Worm (Caenorhabditis elegans) whole organism, L3 larva: ENCODE data around the gene col-93.

Experiments used
- R02D3.7 ChIP-seq: fragments of 150-350 bp; optimal IDR thresholded peaks from 2 replicates; lab custom pipeline; 2014; ENCODE audit warnings: missing biosample characterization, missing genetic modification characterization
- ZK546.5 ChIP-seq: sonication (generic microtip); optimal IDR thresholded peaks from 2 replicates; lab custom pipeline; 2017; ENCODE audit warnings: missing biosample characterization, missing genetic modification characterization
- aly-2 ChIP-seq: fragments of 150-350 bp; optimal IDR thresholded peaks from 2 replicates; lab custom pipeline; 2014; ENCODE audit warnings: missing biosample characterization, missing genetic modification characterization
- ama-1 ChIP-seq: fragments of 150-350 bp; optimal IDR thresholded peaks from 2 replicates; lab custom pipeline; 2018
- ceh-28 ChIP-seq: fragments of 150-350 bp; optimal IDR thresholded peaks from 2 replicates; lab custom pipeline; 2014; ENCODE audit warnings: missing biosample characterization, missing genetic modification reagents, missing genetic modification characterization
- ceh-82 ChIP-seq: fragments of 150-350 bp; optimal IDR thresholded peaks from 2 replicates; lab custom pipeline; 2014; ENCODE audit warnings: missing biosample characterization, missing genetic modification characterization
- ceh-9 ChIP-seq: sonication (generic microtip); optimal IDR thresholded peaks from 2 replicates; lab custom pipeline; 2018; ENCODE audit warnings: missing biosample characterization, missing genetic modification characterization
- egl-27 ChIP-seq: sonication (generic microtip); optimal IDR thresholded peaks from 4 replicates; lab custom pipeline; 2017; ENCODE audit warnings: missing biosample characterization, missing genetic modification reagents, missing genetic modification characterization
- elt-1 ChIP-seq: fragments of 150-350 bp; optimal IDR thresholded peaks from 2 replicates; lab custom pipeline; 2014; ENCODE audit warnings: missing biosample characterization, missing genetic modification characterization
- elt-3 ChIP-seq, 3 experiments: fragments of 150-350 bp in 1 of 3; sonication (generic microtip) in 2 of 3; optimal IDR thresholded peaks; 2 replicates in 2 of 3; 4 replicates in 1 of 3; lab custom pipeline; 2014 to 2017; ENCODE audit warnings: missing biosample characterization in 3 of 3, missing genetic modification characterization in 3 of 3
- eor-1 ChIP-seq, 2 experiments: fragments of 150-350 bp; optimal IDR thresholded peaks; 2 replicates each; lab custom pipeline; 2014 to 2018; ENCODE audit warnings: missing biosample characterization in 2 of 2, missing genetic modification characterization in 2 of 2
- fos-1 ChIP-seq: fragments of 150-350 bp; optimal IDR thresholded peaks from 2 replicates; lab custom pipeline; 2014; ENCODE audit warnings: missing biosample characterization, missing genetic modification characterization
- hmg-11 ChIP-seq: sonication (generic microtip); optimal IDR thresholded peaks from 2 replicates; lab custom pipeline; 2016; ENCODE audit warnings: missing genetic modification characterization, missing compliant biosample characterization
- lin-39 ChIP-seq: fragments of 150-350 bp; optimal IDR thresholded peaks from 2 replicates; lab custom pipeline; 2018; ENCODE audit warnings: missing biosample characterization, missing genetic modification reagents, missing genetic modification characterization
- mml-1 ChIP-seq: fragments of 150-350 bp; sonication (generic microtip); optimal IDR thresholded peaks from 3 replicates; lab custom pipeline; 2014; ENCODE audit warnings: missing biosample characterization, missing genetic modification characterization
- nhr-11 ChIP-seq: fragments of 150-350 bp; optimal IDR thresholded peaks from 2 replicates; lab custom pipeline; 2014; ENCODE audit warnings: missing biosample characterization, missing genetic modification characterization
- nhr-12 ChIP-seq: fragments of 150-350 bp; optimal IDR thresholded peaks from 2 replicates; lab custom pipeline; 2014; ENCODE audit warnings: missing biosample characterization, missing genetic modification characterization
- nhr-23 ChIP-seq: fragments of 150-350 bp; optimal IDR thresholded peaks from 2 replicates; lab custom pipeline; 2014; ENCODE audit warnings: missing biosample characterization, missing genetic modification reagents, missing genetic modification characterization
- nhr-237 ChIP-seq: fragments of 150-350 bp; optimal IDR thresholded peaks from 2 replicates; lab custom pipeline; 2014; ENCODE audit warnings: missing biosample characterization, missing genetic modification characterization
- nhr-25 ChIP-seq: sonication (generic microtip); optimal IDR thresholded peaks from 2 replicates; lab custom pipeline; 2017; ENCODE audit warnings: missing biosample characterization, missing genetic modification characterization
- nhr-28 ChIP-seq: fragments of 150-350 bp; optimal IDR thresholded peaks from 2 replicates; lab custom pipeline; 2014; ENCODE audit warnings: missing biosample characterization, missing genetic modification characterization
- nhr-67 ChIP-seq: fragments of 150-350 bp; optimal IDR thresholded peaks from 2 replicates; lab custom pipeline; 2014; ENCODE audit warnings: missing biosample characterization, missing genetic modification characterization
- nhr-77 ChIP-seq: fragments of 150-350 bp; optimal IDR thresholded peaks from 2 replicates; lab custom pipeline; 2014; ENCODE audit warnings: missing biosample characterization, missing genetic modification characterization
- pha-4 ChIP-seq: fragments of 150-350 bp; optimal IDR thresholded peaks from 2 replicates; lab custom pipeline; 2014; ENCODE audit warnings: missing biosample characterization, missing genetic modification reagents, missing genetic modification characterization
- pqm-1 ChIP-seq: fragments of 150-350 bp; optimal IDR thresholded peaks from 2 replicates; lab custom pipeline; 2017; ENCODE audit warnings: missing biosample characterization, missing genetic modification characterization, inconsistent platforms
- sea-2 ChIP-seq: fragments of 150-350 bp; sonication (generic microtip); optimal IDR thresholded peaks from 4 replicates; lab custom pipeline; 2014; ENCODE audit warnings: missing biosample characterization, missing genetic modification reagents, missing genetic modification characterization
- skn-1 ChIP-seq: fragments of 150-350 bp; optimal IDR thresholded peaks from 2 replicates; lab custom pipeline; 2014; ENCODE audit warnings: missing biosample characterization, missing genetic modification characterization
- snpc-4 ChIP-seq: fragments of 150-350 bp; optimal IDR thresholded peaks from 2 replicates; lab custom pipeline; 2014; ENCODE audit warnings: missing biosample characterization, missing genetic modification characterization
- tbx-2 ChIP-seq: sonication (generic microtip); optimal IDR thresholded peaks from 2 replicates; lab custom pipeline; 2016; ENCODE audit warnings: mild to moderate bottlenecking, missing genetic modification characterization, missing compliant biosample characterization
- unc-39 ChIP-seq: sonication (generic microtip); optimal IDR thresholded peaks from 4 replicates; lab custom pipeline; 2017; ENCODE audit warnings: missing biosample characterization, missing genetic modification characterization
- zag-1 ChIP-seq: fragments of 150-350 bp; optimal IDR thresholded peaks from 2 replicates; lab custom pipeline; 2014; ENCODE audit warnings: missing biosample characterization, missing genetic modification characterization
- ztf-11 ChIP-seq: fragments of 150-350 bp; optimal IDR thresholded peaks from 2 replicates; lab custom pipeline; 2014; ENCODE audit warnings: missing biosample characterization, missing genetic modification characterization

The col-93 gene

DNA sequence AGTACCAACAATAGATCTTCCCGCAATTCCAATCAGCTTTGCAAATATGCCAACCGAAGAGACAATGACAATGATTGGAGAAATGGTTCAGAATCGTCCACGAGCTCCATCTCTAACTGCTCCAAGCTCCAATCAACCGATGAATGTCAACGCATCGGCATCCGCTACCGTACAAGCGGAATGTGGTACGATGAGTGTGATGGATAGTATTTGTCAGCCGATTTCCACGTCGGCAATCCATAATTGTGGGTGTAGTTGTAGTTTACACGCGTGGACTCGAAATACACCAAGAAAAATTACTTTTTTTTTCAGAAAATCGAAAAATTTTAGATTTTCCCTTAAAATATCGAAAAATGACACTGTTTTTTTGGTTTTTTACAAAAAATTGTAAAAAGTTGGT, 42.5 kb downstream of the col-93 start:
- TF ChIP-seq ZK546.5 (tag; lab: Kevin White, UChicago) = no peak
- TF ChIP-seq eor-1 (tag; optimal IDR thresholded peaks at IDR 0.05; lab: Kevin White, UChicago) = no peak
- no peak for TF ChIP-seq ztf-11
- no peak for TF ChIP-seq unc-39 (tag; lab: Kevin White, UChicago)
- TF ChIP-seq pqm-1 (tag; lab: Kevin White, UChicago) = no peak
- no peak for TF ChIP-seq nhr-28 (tag; lab: Kevin White, UChicago)
- TF ChIP-seq nhr-23 (tag; lab: Kevin White, UChicago) = no peak
- no peak for TF ChIP-seq sea-2 (GFP tag; lab: Kevin White, UChicago)
- no peak for TF ChIP-seq nhr-237 (tag; lab: Kevin White, UChicago)
- no peak for TF ChIP-seq nhr-12 (tag; lab: Kevin White, UChicago)
- TF ChIP-seq ama-1 (lab: Kevin White, UChicago) = no peak
- no peak for TF ChIP-seq nhr-25 (tag; lab: Kevin White, UChicago)
- no peak for TF ChIP-seq egl-27 (tag; lab: Kevin White, UChicago)
- TF ChIP-seq hmg-11 (tag; lab: Kevin White, UChicago) = no peak
- no peak for TF ChIP-seq ceh-9 (tag; lab: Kevin White, UChicago)
- TF ChIP-seq aly-2 (tag; lab: Kevin White, UChicago) = no peak
- no peak for TF ChIP-seq ceh-28
- TF ChIP-seq lin-39 (tag; lab: Kevin White, UChicago) = no peak
- no peak for TF ChIP-seq pha-4 (tag; lab: Kevin White, UChicago)

DNA sequence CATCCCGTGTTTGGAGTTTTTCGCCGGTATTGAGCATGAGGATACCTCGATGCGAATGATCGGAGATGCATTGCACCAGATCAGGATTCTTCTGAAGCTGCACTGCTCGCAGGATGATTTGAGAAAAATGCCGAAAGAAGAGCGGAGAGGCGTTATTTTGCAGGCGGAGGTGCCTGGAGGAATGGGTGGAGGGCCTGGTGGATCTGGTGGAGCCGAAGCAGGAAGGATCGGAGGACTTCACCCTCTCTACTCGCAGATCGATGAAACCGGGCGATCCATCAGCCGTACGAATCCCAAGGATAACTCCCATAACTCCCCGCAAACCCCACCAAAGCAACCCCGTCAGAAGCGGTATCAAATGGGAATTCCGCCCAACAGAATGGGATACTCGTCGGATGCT, 46.2 kb downstream of the col-93 start:
- TF ChIP-seq skn-1 (tag; lab: Kevin White, UChicago) (no peak), nhr-67 (no peak), fos-1 (no peak), zag-1 (tag; lab: Kevin White, UChicago) (no peak), ceh-82 (tag; lab: Kevin White, UChicago) (no peak), nhr-25 (tag; lab: Kevin White, UChicago) (no peak), mml-1 (tag; lab: Kevin White, UChicago) (no peak), snpc-4 (tag; lab: Kevin White, UChicago) (no peak), nhr-23 (tag; lab: Kevin White, UChicago) (no peak), R02D3.7 (tag; lab: Kevin White, UChicago) (no peak), nhr-77 (tag; lab: Kevin White, UChicago) (no peak), nhr-11 (tag; lab: Kevin White, UChicago) (no peak), ama-1 (lab: Kevin White, UChicago) (no peak), pha-4 (tag; lab: Kevin White, UChicago) (no peak)

DNA sequence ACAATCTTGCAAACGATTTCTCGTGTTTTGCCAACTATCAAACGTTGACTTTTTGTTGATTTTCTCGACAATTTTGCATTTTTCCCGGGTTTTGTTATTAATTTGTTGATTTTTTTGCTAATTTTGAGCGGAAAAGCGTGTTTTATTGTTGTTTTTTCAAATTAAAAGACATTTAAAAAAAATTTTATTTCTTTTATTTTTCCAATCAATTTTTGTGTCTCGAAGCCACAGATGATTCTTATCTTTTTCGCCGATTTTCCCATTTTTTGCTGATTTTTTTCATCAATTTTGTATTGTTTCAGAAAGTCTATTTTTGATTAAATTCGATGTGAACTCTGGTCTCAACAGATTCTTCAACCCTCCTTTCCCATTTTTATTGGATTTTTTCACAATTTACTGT, 49.5 kb downstream of the col-93 start, which contains the start of gene rle-1:
Gene rle-1 (plus strand): TSS at position 301 of the 400 bp plus-strand sequence.
- TF ChIP-seq elt-1 = no peak
- no peak for TF ChIP-seq fos-1
- TF ChIP-seq elt-3 (tag; optimal IDR thresholded peaks at IDR 0.05; lab: Kevin White, UChicago) = no peak
- no peak for TF ChIP-seq ztf-11
- no peak for TF ChIP-seq sea-2 (GFP tag; lab: Kevin White, UChicago)
- no peak for TF ChIP-seq R02D3.7 (tag; lab: Kevin White, UChicago)
- no peak for TF ChIP-seq unc-39 (tag; lab: Kevin White, UChicago)
- no peak for TF ChIP-seq tbx-2 (tag; lab: Kevin White, UChicago)
- TF ChIP-seq ceh-82 (tag; lab: Kevin White, UChicago) = no peak
